Worm (Caenorhabditis elegans): ENCODE data around the gene znf-207.

znf-207 gene

ce11 chrIV:11359769-11360168 lies 49.0 kb downstream of the znf-207 start, which contains the start of gene klp-12:
TSS of gene klp-12 (minus strand) at chrIV:11359869.
- TF ChIP-seq ztf-7 (tag; optimal IDR thresholded peaks at IDR 0.05), result no peak
- no peak for TF ChIP-seq fos-1 (tag; optimal IDR thresholded peaks at IDR 0.05)
- no peak for TF ChIP-seq daf-12 (tag; optimal IDR thresholded peaks at IDR 0.05)
- no peak for TF ChIP-seq spr-3 (GFP tag; optimal IDR thresholded peaks at IDR 0.05)
- TF ChIP-seq ceh-28 (tag; optimal IDR thresholded peaks at IDR 0.05), result no peak
- TF ChIP-seq dpl-1 (GFP tag; optimal IDR thresholded peaks at IDR 0.05), result no peak
- TF ChIP-seq tra-1 (GFP tag; IDR thresholded peaks at IDR 0.05), result no peak
- no peak for TF ChIP-seq lin-1 (GFP tag; IDR thresholded peaks at IDR 0.05)
- TF ChIP-seq nhr-76 (tag; optimal IDR thresholded peaks at IDR 0.05), result no peak
- no peak for TF ChIP-seq zip-2 (tag; optimal IDR thresholded peaks at IDR 0.05)
- TF ChIP-seq aha-1 (tag), result no peak

DNA sequence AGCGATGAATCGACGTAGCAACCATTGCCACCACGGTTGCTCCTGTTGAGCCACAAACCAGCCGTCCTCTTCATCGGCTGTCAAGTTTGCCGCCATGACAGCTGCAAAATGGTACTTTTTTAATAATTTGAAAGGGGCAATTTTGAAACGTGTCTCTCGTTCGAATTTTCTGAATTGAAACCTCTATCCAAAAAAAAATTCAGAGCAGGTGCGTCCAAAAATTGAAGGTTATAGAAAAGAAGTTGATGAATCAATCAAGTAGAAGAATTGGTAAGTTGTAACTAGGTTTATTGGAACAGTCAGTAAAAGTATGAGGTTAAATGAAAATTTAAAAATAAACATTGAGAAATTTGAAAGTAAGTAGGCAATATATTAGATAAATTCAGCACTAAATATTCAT lies 50.6 kb downstream of the znf-207 start, which contains the start of gene T01G1.4:
TSS of gene T01G1.4 (minus strand) at position 101 of the 400 bp plus-strand sequence.
- TF ChIP-seq mdl-1 (tag; optimal IDR thresholded peaks at IDR 0.05) (no peak), lin-15B (tag; optimal IDR thresholded peaks at IDR 0.05) (no peak), egl-27 (tag; optimal IDR thresholded peaks at IDR 0.05) (no peak)
